Worm (Caenorhabditis elegans): ENCODE results near the gene srsx-13.

- no peak for TF ChIP-seq ZK546.5 (tag; optimal IDR thresholded peaks at IDR 0.05)
- TF ChIP-seq unc-62 (GFP tag; optimal IDR thresholded peaks at IDR 0.05): no peak
- no peak for TF ChIP-seq nhr-12 (tag; optimal IDR thresholded peaks at IDR 0.05)
- no peak for TF ChIP-seq eor-1 (tag; optimal IDR thresholded peaks at IDR 0.05)
- TF ChIP-seq R02D3.7 (tag; optimal IDR thresholded peaks at IDR 0.05): no peak
- TF ChIP-seq daf-12 (tag; optimal IDR thresholded peaks at IDR 0.05): no peak
- no peak for TF ChIP-seq ztf-11 (tag; optimal IDR thresholded peaks at IDR 0.05)
- TF ChIP-seq nhr-28 (tag; optimal IDR thresholded peaks at IDR 0.05): no peak
- TF ChIP-seq snpc-4 (tag; optimal IDR thresholded peaks at IDR 0.05): no peak
- no peak for TF ChIP-seq unc-39 (tag; optimal IDR thresholded peaks at IDR 0.05)
Observed at ce11 chrV:5012193-5012853, 29.3 kb upstream of the srsx-13 start, which contains the start of gene srr-6.

Data from whole organism, L3 larva.